Fruit fly (Drosophila melanogaster): Measurements from ENCODE around the gene Tmtc4.

- TF ChIP-seq insv (optimal IDR thresholded peaks at IDR 0.05) (no peak), Sin3A (optimal IDR thresholded peaks at IDR 0.05) (no peak), h (optimal IDR thresholded peaks at IDR 0.05) (no peak), psq (optimal IDR thresholded peaks at IDR 0.05) (no peak), ttk (optimal IDR thresholded peaks at IDR 0.05) (no peak), Myc (optimal IDR thresholded peaks at IDR 0.05) (no peak)
Observed at dm6 chr3R:15340052-15340732, 10.8 kb upstream of the Tmtc4 start, which contains the start of gene SerRS-m.

All from Kc167 (cell line).